Worm (Caenorhabditis elegans) whole organism, midembryonic: ENCODE data around the gene F32D8.5.

Experiments used
- T22C8.4 ChIP-seq: fragments of 200-800 bp; sonication (Bioruptor generic); IDR thresholded peaks from 2 replicates; pipeline ENCODE4 v1.3.6; 2022; ENCODE audit warnings: missing genetic modification characterization, missing compliant biosample characterization
- flt-1 ChIP-seq: fragments of 200-800 bp; sonication (Bioruptor generic); IDR thresholded peaks from 2 replicates; pipeline ENCODE4 v1.3.6; 2022; ENCODE audit warnings: missing genetic modification characterization, missing compliant biosample characterization
- klf-2 ChIP-seq: fragments of 200-800 bp; sonication (Bioruptor generic); conservative IDR thresholded peaks from 2 replicates; pipeline ENCODE4 v1.3.6; 2022; ENCODE audit warnings: missing genetic modification reagents, missing genetic modification characterization, missing compliant biosample characterization
- med-1 ChIP-seq: sonication (generic microtip); optimal IDR thresholded peaks from 2 replicates; lab custom pipeline; 2017; ENCODE audit warnings: missing genetic modification characterization, mild to moderate bottlenecking, missing compliant biosample characterization, antibody characterized with exemption, missing genetic modification reagents; ENCODE audit not compliant: insufficient read depth

- TF ChIP-seq flt-1 (GFP tag; lab: Robert Waterston, UW) (no peak), med-1 (GFP tag; lab: Kevin White, UChicago) (no peak), klf-2 (GFP tag; lab: Robert Waterston, UW) (no peak), T22C8.4 (GFP tag; lab: Robert Waterston, UW) (no peak)
Measured at ce11 chrV:10860526-10861037, 34.0 kb upstream of the F32D8.5 start.
